4 fruit fly cellular contexts compared by ENCODE assay signal in genomic region chr3L:16019144-16020006, dm6.
TF ChIP-seq lines count a peak whose summit lies in the region.

No protein-coding gene starts in this region.

- no peak for TF ChIP-seq CTCF in whole organism, embryonic (GFP tag; optimal IDR thresholded peaks at IDR 0.05; lab: Kevin White, UChicago)

TF ChIP-seq in whole organism, embryonic, 481 proteins besides CTCF, POLR2A, EP300 and RAD21:
- no peak for TF ChIP-seq wor (GFP tag; IDR thresholded peaks at IDR 0.05; lab: Robert Waterston, UW)
- TF ChIP-seq dmrt99B (tag; optimal IDR thresholded peaks at IDR 0.05; lab: Kevin White, UChicago) = no peak
- TF ChIP-seq pan (optimal IDR thresholded peaks at IDR 0.05; lab: Kevin White, UChicago) = peak in 1 of 2 experiments; percentile 65
- TF ChIP-seq pan (GFP tag; optimal IDR thresholded peaks at IDR 0.05 in 1 of 2, IDR thresholded peaks at IDR 0.05 in 1 of 2) = peak in 1 of 2 experiments; percentile 66
- TF ChIP-seq CG4360 (GFP tag; IDR thresholded peaks at IDR 0.05; lab: Robert Waterston, UW) = peak; percentile 60
- no peak for TF ChIP-seq fu2 (GFP tag; optimal IDR thresholded peaks at IDR 0.05; lab: Kevin White, UChicago)
- TF ChIP-seq CG11456 (GFP tag; IDR thresholded peaks at IDR 0.05; lab: Robert Waterston, UW) = 0 out of 3 replicates have a peak, but pooled peaks have one; percentile 59
- no peak for TF ChIP-seq Atf3 (GFP tag; optimal IDR thresholded peaks at IDR 0.05; lab: Kevin White, UChicago)
- TF ChIP-seq Ets65A (GFP tag; lab: Kevin White, UChicago) = peak; percentile 86
- TF ChIP-seq lola (GFP tag; optimal IDR thresholded peaks at IDR 0.05; lab: Kevin White, UChicago) = peak in 1 of 3 experiments; percentile 8
- no peak for TF ChIP-seq CG3065 (GFP tag; optimal IDR thresholded peaks at IDR 0.05; lab: Kevin White, UChicago)
- no peak for TF ChIP-seq Chrac-16 (GFP tag; optimal IDR thresholded peaks at IDR 0.05; lab: Kevin White, UChicago)
- TF ChIP-seq dmrt11E (tag; optimal IDR thresholded peaks at IDR 0.05; lab: Kevin White, UChicago) = peak; percentile 11
- TF ChIP-seq CG6175 (GFP tag; IDR thresholded peaks at IDR 0.05; lab: Robert Waterston, UW) = 0 out of 3 replicates have a peak, but pooled peaks have one; percentile 23
- TF ChIP-seq CG7357 (GFP tag; IDR thresholded peaks at IDR 0.05; lab: Robert Waterston, UW) = no peak
- TF ChIP-seq Oaz (GFP tag; IDR thresholded peaks at IDR 0.05; lab: Robert Waterston, UW) = peak; percentile 28; the same call in 1 of the 2 replicates

TF ChIP-seq in whole organism, prepupa, 60 proteins besides CTCF, POLR2A, EP300 and RAD21 (continues in another document):
- TF ChIP-seq eg (GFP tag; IDR thresholded peaks at IDR 0.05; lab: Robert Waterston, UW) (0 out of 3 replicates have a peak, but pooled peaks have one; percentile 27), lz (GFP tag; optimal IDR thresholded peaks at IDR 0.05; lab: Kevin White, UChicago) (peak; percentile 23), CG6276 (GFP tag; optimal IDR thresholded peaks at IDR 0.05; lab: Kevin White, UChicago) (peak; percentile 13), Eip93F (GFP tag; optimal IDR thresholded peaks at IDR 0.05; lab: Kevin White, UChicago) (no peak), CG6792 (GFP tag; optimal IDR thresholded peaks at IDR 0.05; lab: Kevin White, UChicago) (peak; percentile 9), CG11762 (GFP tag; optimal IDR thresholded peaks at IDR 0.05; lab: Kevin White, UChicago; ENCODE audit: insufficient read depth) (no peak), Sox14 (GFP tag; optimal IDR thresholded peaks at IDR 0.05; lab: Kevin White, UChicago) (peak; percentile 51), Ets21C (GFP tag; optimal IDR thresholded peaks at IDR 0.05; lab: Kevin White, UChicago) (peak; percentile 29), Gug (GFP tag; IDR thresholded peaks at IDR 0.05; lab: Robert Waterston, UW) (no peak), CG8632 (GFP tag; optimal IDR thresholded peaks at IDR 0.05; lab: Kevin White, UChicago) (no peak), Smox (GFP tag; optimal IDR thresholded peaks at IDR 0.05; lab: Kevin White, UChicago) (peak; percentile 55), CG3919 (GFP tag; optimal IDR thresholded peaks at IDR 0.05; lab: Kevin White, UChicago) (peak; percentile 55), CG6163 (GFP tag; IDR thresholded peaks at IDR 0.05; lab: Robert Waterston, UW) (no peak), cyc (GFP tag; optimal IDR thresholded peaks at IDR 0.05; lab: Kevin White, UChicago) (peak; percentile 51), Eip78C (GFP tag; lab: Kevin White, UChicago) (peak; percentile 84), CG8319 (GFP tag; optimal IDR thresholded peaks at IDR 0.05; lab: Kevin White, UChicago) (peak; percentile 82), acj6 (GFP tag; optimal IDR thresholded peaks at IDR 0.05; lab: Kevin White, UChicago) (peak; percentile 35), Hr39 (GFP tag; optimal IDR thresholded peaks at IDR 0.05; lab: Kevin White, UChicago) (peak; percentile 62), achi (GFP tag; optimal IDR thresholded peaks at IDR 0.05; lab: Kevin White, UChicago) (peak; percentile 9), Sox102F (GFP tag; optimal IDR thresholded peaks at IDR 0.05; lab: Kevin White, UChicago) (peak; percentile 38), vri (GFP tag; optimal IDR thresholded peaks at IDR 0.05; lab: Kevin White, UChicago) (no peak), CG11294 (GFP tag; IDR thresholded peaks at IDR 0.05; lab: Robert Waterston, UW) (no peak), esn (GFP tag; optimal IDR thresholded peaks at IDR 0.05; lab: Kevin White, UChicago) (peak; percentile 61), dac (GFP tag; optimal IDR thresholded peaks at IDR 0.05; lab: Kevin White, UChicago) (no peak), Hr38 (GFP tag; optimal IDR thresholded peaks at IDR 0.05; lab: Kevin White, UChicago) (no peak), CG10631 (GFP tag; optimal IDR thresholded peaks at IDR 0.05; lab: Kevin White, UChicago) (peak; percentile 4)

TF ChIP-seq in whole organism, pupa, 21 proteins besides CTCF, POLR2A, EP300 and RAD21:
- TF ChIP-seq CG32121 (GFP tag; IDR thresholded peaks at IDR 0.05; lab: Robert Waterston, UW) (no peak), CG8301 (tag; optimal IDR thresholded peaks at IDR 0.05; lab: Kevin White, UChicago) (peak; percentile 59), CG14655 (GFP tag; optimal IDR thresholded peaks at IDR 0.05; lab: Kevin White, UChicago) (peak; percentile 75), EcR (GFP tag; optimal IDR thresholded peaks at IDR 0.05; lab: Kevin White, UChicago) (no peak), CG17806 (tag; optimal IDR thresholded peaks at IDR 0.05; lab: Kevin White, UChicago) (peak; percentile 6), Ets98B (GFP tag; IDR thresholded peaks at IDR 0.05; lab: Robert Waterston, UW) (no peak), fd96Ca (GFP tag; IDR thresholded peaks at IDR 0.05; lab: Robert Waterston, UW) (no peak), CG15710 (tag; optimal IDR thresholded peaks at IDR 0.05; lab: Kevin White, UChicago) (no peak), D1 (tag; optimal IDR thresholded peaks at IDR 0.05; lab: Kevin White, UChicago) (no peak), CG12605 (GFP tag; IDR thresholded peaks at IDR 0.05; lab: Robert Waterston, UW) (no peak), CG4496 (GFP tag; IDR thresholded peaks at IDR 0.05; lab: Robert Waterston, UW) (no peak), Pif1A (GFP tag; optimal IDR thresholded peaks at IDR 0.05; lab: Kevin White, UChicago) (no peak), Snoo (tag; optimal IDR thresholded peaks at IDR 0.05; lab: Kevin White, UChicago) (peak; percentile 15), CG13204 (GFP tag; optimal IDR thresholded peaks at IDR 0.05; lab: Kevin White, UChicago) (no peak), CG8159 (tag; optimal IDR thresholded peaks at IDR 0.05; lab: Kevin White, UChicago) (peak; percentile 33), CG10348 (GFP tag; IDR thresholded peaks at IDR 0.05; lab: Robert Waterston, UW) (no peak), CG34367 (tag; optimal IDR thresholded peaks at IDR 0.05; lab: Kevin White, UChicago) (no peak), rn (GFP tag; IDR thresholded peaks at IDR 0.05; lab: Robert Waterston, UW) (no peak), gl (tag; optimal IDR thresholded peaks at IDR 0.05; lab: Kevin White, UChicago) (no peak), CG9948 (tag; optimal IDR thresholded peaks at IDR 0.05; lab: Kevin White, UChicago) (peak; percentile 45), Pif1B (GFP tag; optimal IDR thresholded peaks at IDR 0.05; lab: Kevin White, UChicago) (no peak)

TF ChIP-seq in whole organism, wandering third instar larva, 38 proteins besides CTCF, POLR2A, EP300 and RAD21:
- TF ChIP-seq OdsH (GFP tag; optimal IDR thresholded peaks at IDR 0.05; lab: Kevin White, UChicago) (peak; percentile 26), sv (GFP tag; optimal IDR thresholded peaks at IDR 0.05; lab: Kevin White, UChicago) (no peak), CG32264 (GFP tag; optimal IDR thresholded peaks at IDR 0.05; lab: Kevin White, UChicago) (no peak), usp (GFP tag; optimal IDR thresholded peaks at IDR 0.05; lab: Kevin White, UChicago) (no peak), Myc (optimal IDR thresholded peaks at IDR 0.05; lab: Kevin White, UChicago) (no peak), dl (GFP tag; optimal IDR thresholded peaks at IDR 0.05; lab: Kevin White, UChicago; ENCODE audit: insufficient read depth in 1 of 2, partially characterized antibody in 2 of 2) (no peak), dsf (GFP tag; optimal IDR thresholded peaks at IDR 0.05; lab: Kevin White, UChicago; ENCODE audit: borderline replicate concordance) (no peak), Dfd (GFP tag; optimal IDR thresholded peaks at IDR 0.05; lab: Kevin White, UChicago) (peak; percentile 69), jim (GFP tag; optimal IDR thresholded peaks at IDR 0.05; lab: Kevin White, UChicago) (no peak), ey (GFP tag; optimal IDR thresholded peaks at IDR 0.05; lab: Kevin White, UChicago) (peak; percentile 32), h (GFP tag; optimal IDR thresholded peaks at IDR 0.05; lab: Kevin White, UChicago) (peak; percentile 12), Sp1 (GFP tag; optimal IDR thresholded peaks at IDR 0.05; lab: Kevin White, UChicago) (peak; percentile 40), woc (GFP tag; optimal IDR thresholded peaks at IDR 0.05; lab: Kevin White, UChicago) (peak; percentile 43), Vsx2 (GFP tag; optimal IDR thresholded peaks at IDR 0.05; lab: Kevin White, UChicago; ENCODE audit: partially characterized antibody) (no peak), lola (GFP tag; optimal IDR thresholded peaks at IDR 0.05; lab: Kevin White, UChicago) (no peak), brk (GFP tag; optimal IDR thresholded peaks at IDR 0.05; lab: Kevin White, UChicago) (no peak), Rel (GFP tag; optimal IDR thresholded peaks at IDR 0.05; lab: Kevin White, UChicago) (no peak), Rel (tag; optimal IDR thresholded peaks at IDR 0.05; lab: Kevin White, UChicago) (no peak), sage (GFP tag; optimal IDR thresholded peaks at IDR 0.05; lab: Kevin White, UChicago) (no peak), CrebA (GFP tag; optimal IDR thresholded peaks at IDR 0.05; lab: Kevin White, UChicago; ENCODE audit: borderline replicate concordance) (no peak), fru (GFP tag; optimal IDR thresholded peaks at IDR 0.05; lab: Kevin White, UChicago) (peak; percentile 22), Hr78 (GFP tag; optimal IDR thresholded peaks at IDR 0.05; lab: Kevin White, UChicago) (no peak), GATAd (GFP tag; optimal IDR thresholded peaks at IDR 0.05; lab: Kevin White, UChicago) (no peak), foxo (GFP tag; optimal IDR thresholded peaks at IDR 0.05; lab: Kevin White, UChicago) (peak in 1 of 2 experiments; percentile 41), Dif (GFP tag; optimal IDR thresholded peaks at IDR 0.05; lab: Kevin White, UChicago; ENCODE audit: partially characterized antibody) (no peak), CG9705 (GFP tag; optimal IDR thresholded peaks at IDR 0.05; lab: Kevin White, UChicago) (no peak), Jra (GFP tag; optimal IDR thresholded peaks at IDR 0.05; lab: Kevin White, UChicago) (no peak), rgr (GFP tag; optimal IDR thresholded peaks at IDR 0.05; lab: Kevin White, UChicago) (peak; percentile 6), dmrt93B (GFP tag; optimal IDR thresholded peaks at IDR 0.05; lab: Kevin White, UChicago) (peak; percentile 11), HLH106 (tag; optimal IDR thresholded peaks at IDR 0.05; lab: Kevin White, UChicago) (peak; percentile 3), N (GFP tag; optimal IDR thresholded peaks at IDR 0.05; lab: Kevin White, UChicago) (no peak), br (GFP tag; optimal IDR thresholded peaks at IDR 0.05; lab: Kevin White, UChicago) (no peak), Hnf4 (GFP tag; optimal IDR thresholded peaks at IDR 0.05; lab: Kevin White, UChicago) (no peak), pan (optimal IDR thresholded peaks at IDR 0.05; lab: Kevin White, UChicago) (no peak), Hr83 (GFP tag; optimal IDR thresholded peaks at IDR 0.05; lab: Kevin White, UChicago; ENCODE audit: poor library complexity, severe bottlenecking) (no peak)

Comparison
In these comparisons a context has a peak if more than half of its experiments do, and no peak if none do; other contexts are left out.
1. Of the 7 proteins assayed by ChIP-seq in both whole organism, embryonic and whole organism, prepupa: peak only in whole organism, embryonic: none; only in whole organism, prepupa: Hr39 and Sox102F; in both: none; in neither: 5.